Worm (Caenorhabditis elegans): ENCODE results near the gene rsef-1.
A peak's percentile ranks its signal among the peaks of the same experiment; 100 is the strongest.

The rsef-1 gene

DNA sequence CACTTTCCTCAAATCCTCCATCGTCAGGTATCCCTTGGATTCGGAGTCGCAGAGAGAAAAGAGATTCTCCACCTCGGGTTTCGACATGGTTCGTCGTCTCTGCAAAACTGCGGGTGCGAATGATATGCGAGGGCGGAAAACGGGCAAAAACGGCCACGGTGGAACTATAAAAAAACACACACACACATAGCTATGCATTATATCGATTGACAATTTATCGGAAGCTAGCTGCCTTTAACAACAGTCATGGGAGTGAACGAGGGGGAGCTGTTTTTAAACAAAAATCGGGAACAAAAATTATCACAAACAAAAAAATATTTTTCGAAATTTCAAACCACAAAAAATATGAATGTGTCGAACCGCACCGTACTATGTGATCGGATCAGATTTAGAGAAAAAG is at the start of gene rsef-1:
Gene rsef-1, minus strand, starts transcription at position 101 of the 400 bp plus-strand sequence.
- no peak for TF ChIP-seq F57C9.4 (tag; optimal IDR thresholded peaks at IDR 0.05)
- no peak for TF ChIP-seq tbx-9 (tag; optimal IDR thresholded peaks at IDR 0.05; ENCODE audit: borderline replicate concordance)
- TF ChIP-seq Y53F4B.3 (GFP tag; IDR thresholded peaks at IDR 0.05), result no peak
- TF ChIP-seq let-526 (GFP tag; IDR thresholded peaks at IDR 0.05), result no peak
- no peak for TF ChIP-seq attf-3 (GFP tag; conservative IDR thresholded peaks at IDR 0.05)
- no peak for TF ChIP-seq aptf-2 (GFP tag; conservative IDR thresholded peaks at IDR 0.05)
- TF ChIP-seq lin-54 (GFP tag; optimal IDR thresholded peaks at IDR 0.05), result no peak
- no peak for TF ChIP-seq dpl-1 (GFP tag; optimal IDR thresholded peaks at IDR 0.05)
- no peak for TF ChIP-seq snpc-1.1 (tag; optimal IDR thresholded peaks at IDR 0.05; ENCODE audit: insufficient read depth)
- TF ChIP-seq lsy-27 (tag; optimal IDR thresholded peaks at IDR 0.05; ENCODE audit: borderline replicate concordance, insufficient read depth), result no peak
- no peak for TF ChIP-seq C06A6.2 (GFP tag; conservative IDR thresholded peaks at IDR 0.05)
- TF ChIP-seq nfyb-1 (GFP tag; IDR thresholded peaks at IDR 0.05), result no peak
- TF ChIP-seq C17E4.6 (GFP tag; IDR thresholded peaks at IDR 0.05), result no peak
- TF ChIP-seq lsl-1 (GFP tag; optimal IDR thresholded peaks at IDR 0.05), result no peak
- TF ChIP-seq ceh-100 (GFP tag; IDR thresholded peaks at IDR 0.05), result no peak
- no peak for TF ChIP-seq bed-1 (GFP tag; IDR thresholded peaks at IDR 0.05)
- TF ChIP-seq snpc-3.4 (tag; optimal IDR thresholded peaks at IDR 0.05), result no peak
- no peak for TF ChIP-seq T07F8.4 (tag; optimal IDR thresholded peaks at IDR 0.05)
- no peak for TF ChIP-seq him-1 (tag; optimal IDR thresholded peaks at IDR 0.05)
- TF ChIP-seq repo-1 (tag; optimal IDR thresholded peaks at IDR 0.05), result no peak

DNA sequence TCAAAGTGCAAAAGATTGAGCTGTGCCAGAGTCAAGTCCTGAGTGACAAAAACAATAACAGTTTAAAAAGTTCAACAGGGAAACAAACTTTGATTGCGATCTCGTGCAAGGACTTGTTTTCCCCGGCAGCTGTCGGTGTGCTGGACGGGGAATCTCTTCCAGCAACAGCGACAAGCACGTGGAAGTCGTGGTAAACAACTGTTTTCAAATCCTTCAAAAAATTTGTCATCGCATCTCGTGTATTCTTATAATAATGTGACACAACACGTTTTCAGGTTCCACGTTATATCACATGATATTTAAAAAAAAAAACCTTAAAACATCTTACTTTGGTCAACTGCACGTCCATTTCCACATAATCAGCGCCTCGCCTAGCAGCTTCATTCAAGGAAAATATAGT is 49.4 kb upstream of the rsef-1 start:
- no peak for TF ChIP-seq chd-7 (tag; optimal IDR thresholded peaks at IDR 0.05)
- TF ChIP-seq hlh-12 (tag; optimal IDR thresholded peaks at IDR 0.05), result no peak
- TF ChIP-seq cebp-1 (GFP tag; IDR thresholded peaks at IDR 0.05), result no peak
- peak; percentile 47 for TF ChIP-seq cebp-1 (tag; optimal IDR thresholded peaks at IDR 0.05)
- TF ChIP-seq hsf-1 (GFP tag; IDR thresholded peaks at IDR 0.05), result 0 out of 2 replicates have a peak, but pooled peaks have one; percentile 18
- TF ChIP-seq zfh-2 (GFP tag; conservative IDR thresholded peaks at IDR 0.05), result 0 out of 2 replicates have a peak, but pooled peaks have one; percentile 28

DNA sequence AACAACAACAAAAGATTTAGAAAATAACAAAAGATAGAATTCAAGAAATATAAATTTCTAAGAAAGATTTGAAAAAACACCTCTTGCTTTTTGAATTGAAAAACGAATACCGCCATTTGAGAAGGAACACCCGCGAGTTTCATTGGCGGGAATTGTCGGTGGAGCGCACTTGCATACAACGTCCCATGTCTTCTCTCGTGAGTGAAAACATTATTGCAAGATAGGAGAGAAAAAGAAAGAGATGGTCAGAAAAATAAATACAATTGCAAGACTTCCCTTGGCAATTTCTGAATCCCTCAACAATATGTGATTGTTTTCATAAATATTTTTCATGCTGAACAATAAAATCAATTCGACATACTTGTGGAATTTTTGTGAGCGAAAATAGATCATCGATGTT is 46.9 kb upstream of the rsef-1 start, which contains the start of gene K10B3.5:
Gene K10B3.5, minus strand, starts transcription at position 343 of the 400 bp plus-strand sequence.
- TF ChIP-seq D2030.7 (GFP tag; IDR thresholded peaks at IDR 0.05) (no peak), egl-18 (GFP tag; IDR thresholded peaks at IDR 0.05) (no peak), K11D2.4 (GFP tag; IDR thresholded peaks at IDR 0.05) (0 out of 2 replicates have a peak, but pooled peaks have one; percentile 27), nhr-80 (tag; optimal IDR thresholded peaks at IDR 0.05) (peak; percentile 46), rpc-1 (optimal IDR thresholded peaks at IDR 0.05) (no peak), rpc-1 (tag; optimal IDR thresholded peaks at IDR 0.05) (no peak), ztf-18 (tag; optimal IDR thresholded peaks at IDR 0.05) (peak; percentile 28), sea-2 (GFP tag; IDR thresholded peaks at IDR 0.05) (no peak), ZK185.1 (tag; optimal IDR thresholded peaks at IDR 0.05; ENCODE audit: poor library complexity, severe bottlenecking) (no peak), dpl-1 (GFP tag; optimal IDR thresholded peaks at IDR 0.05) (peak; percentile 51), snpc-1.3 (tag; optimal IDR thresholded peaks at IDR 0.05; ENCODE audit: insufficient read depth) (no peak), lsl-1 (GFP tag; optimal IDR thresholded peaks at IDR 0.05) (no peak), hrde-1 (tag; optimal IDR thresholded peaks at IDR 0.05; ENCODE audit: borderline replicate concordance) (no peak), hmg-1.2 (GFP tag; IDR thresholded peaks at IDR 0.05) (peak; percentile 57; the same call in 1 of the 2 replicates), Y79H2A.3 (GFP tag; conservative IDR thresholded peaks at IDR 0.05) (no peak), F39B2.1 (GFP tag; IDR thresholded peaks at IDR 0.05) (no peak), pha-4 (tag; optimal IDR thresholded peaks at IDR 0.05) (peak; percentile 44), B0261.1 (tag; optimal IDR thresholded peaks at IDR 0.05) (no peak), madf-6 (GFP tag; IDR thresholded peaks at IDR 0.05) (peak; percentile 15; the same call in 1 of the 2 replicates), efl-1 (GFP tag; optimal IDR thresholded peaks at IDR 0.05) (peak; percentile 59), F10E7.11 (tag; optimal IDR thresholded peaks at IDR 0.05) (no peak), unc-130 (GFP tag; optimal IDR thresholded peaks at IDR 0.05) (no peak), ama-1 (optimal IDR thresholded peaks at IDR 0.05) (no peak), ama-1 (GFP tag; optimal IDR thresholded peaks at IDR 0.05) (no peak)

All from whole organism, young adult.